Worm (Caenorhabditis elegans): ENCODE data around the gene tag-51.
A peak's percentile ranks its signal among the peaks of the same experiment; 100 is the strongest.

- TF ChIP-seq skn-1 (tag; optimal IDR thresholded peaks at IDR 0.05) (no peak), mdl-1 (tag; optimal IDR thresholded peaks at IDR 0.05) (no peak), ztf-4 (tag; optimal IDR thresholded peaks at IDR 0.05) (no peak), fkh-10 (GFP tag; optimal IDR thresholded peaks at IDR 0.05) (no peak), pha-4 (tag; optimal IDR thresholded peaks at IDR 0.05) (no peak), ztf-11 (tag; optimal IDR thresholded peaks at IDR 0.05) (no peak), nhr-23 (tag; optimal IDR thresholded peaks at IDR 0.05) (no peak), elt-2 (tag; optimal IDR thresholded peaks at IDR 0.05) (peak; percentile 29), nhr-11 (tag; optimal IDR thresholded peaks at IDR 0.05) (no peak), elt-3 (tag; optimal IDR thresholded peaks at IDR 0.05) (no peak), nhr-237 (tag; optimal IDR thresholded peaks at IDR 0.05) (no peak), pqm-1 (tag; optimal IDR thresholded peaks at IDR 0.05) (no peak)
These were observed 22.1 kb upstream of the tag-51 start, which contains the start of gene ceeh-1 for ce11 chrIII:831961-832360.
